Worm (Caenorhabditis elegans): ENCODE results near the gene aqp-2.

- no peak for TF ChIP-seq elt-1 (tag; optimal IDR thresholded peaks at IDR 0.05; ENCODE audit: borderline replicate concordance, insufficient read depth)
- no peak for TF ChIP-seq tbx-8 (GFP tag; optimal IDR thresholded peaks at IDR 0.05)
Observed at ce11 chrII:9282787-9283186, 21.0 kb upstream of the aqp-2 start.

Data from whole organism, mixed stage, embryonic.